Worm (Caenorhabditis elegans) whole organism, L2 larva: ENCODE results near the gene hdl-1.

Experiments
- aly-2 ChIP-seq: fragments of 150-350 bp; optimal IDR thresholded peaks from 2 replicates; lab custom pipeline; 2014; ENCODE audit warnings: missing biosample characterization, missing genetic modification characterization
- blmp-1 ChIP-seq: sonication (generic microtip); optimal IDR thresholded peaks from 2 replicates; lab custom pipeline; 2017; ENCODE audit warnings: missing genetic modification characterization, mild to moderate bottlenecking, missing compliant biosample characterization, antibody characterized with exemption, moderate library complexity; ENCODE audit not compliant: insufficient read depth
- elt-1 ChIP-seq: fragments of 150-350 bp; optimal IDR thresholded peaks from 2 replicates; lab custom pipeline; 2014; ENCODE audit warnings: missing biosample characterization, missing genetic modification characterization
- lsy-2 ChIP-seq, 2 experiments: fragments of 150-350 bp in 1 of 2; sonication (generic microtip) in 1 of 2; optimal IDR thresholded peaks; 2 replicates each; lab custom pipeline; 2014 to 2017; ENCODE audit warnings: missing biosample characterization in 2 of 2, missing genetic modification characterization in 2 of 2
- nhr-12 ChIP-seq: fragments of 150-350 bp; optimal IDR thresholded peaks from 2 replicates; lab custom pipeline; 2014; ENCODE audit warnings: missing biosample characterization, missing genetic modification characterization
- snpc-4 ChIP-seq: fragments of 150-350 bp; optimal IDR thresholded peaks from 2 replicates; lab custom pipeline; 2014; ENCODE audit warnings: missing biosample characterization, missing genetic modification characterization
- unc-39 ChIP-seq: fragments of 150-350 bp; optimal IDR thresholded peaks from 2 replicates; lab custom pipeline; 2014; ENCODE audit warnings: missing biosample characterization, missing genetic modification characterization
- unc-62 ChIP-seq: fragments of 150-350 bp; optimal IDR thresholded peaks from 2 replicates; lab custom pipeline; 2014; ENCODE audit warnings: missing biosample characterization, missing genetic modification reagents, missing genetic modification characterization

DNA sequence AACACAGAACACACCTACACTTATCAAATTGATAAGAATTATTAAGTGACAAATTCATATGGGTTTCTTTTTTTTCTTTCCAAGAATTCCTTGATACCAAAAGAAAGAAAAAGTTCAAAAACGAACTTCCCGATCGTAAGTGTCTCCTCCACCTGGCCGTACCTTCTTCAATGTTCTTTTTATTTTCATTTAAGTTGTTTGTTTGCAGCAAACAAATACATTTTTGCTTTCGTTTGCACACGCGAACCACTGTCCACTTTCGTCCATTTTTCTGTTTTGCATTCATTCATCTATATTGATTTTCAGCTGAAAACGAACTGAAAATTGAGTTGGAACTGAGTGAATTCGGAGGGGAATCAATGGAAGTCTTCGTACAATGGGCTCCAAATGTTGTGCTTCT lies 37.9 kb downstream of the hdl-1 start, which contains the start of gene VZK822L.2:
- TF ChIP-seq unc-39 (tag; lab: Kevin White, UChicago) (no peak), unc-62 (no peak), lsy-2 (tag; optimal IDR thresholded peaks at IDR 0.05; lab: Kevin White, UChicago) (no peak), aly-2 (tag; lab: Kevin White, UChicago) (no peak), snpc-4 (tag; lab: Kevin White, UChicago) (no peak), nhr-12 (tag; lab: Kevin White, UChicago) (no peak), blmp-1 (no peak), elt-1 (tag; lab: Kevin White, UChicago) (no peak)
